Fruit fly (Drosophila melanogaster): ENCODE measurements around the gene Nek2.
A peak's percentile ranks its signal among the peaks of the same experiment; 100 is the strongest.

Nek2 gene

dm6 chrX:7891596-7892538, at the start of gene Nek2:
Gene Nek2 (minus strand): TSS chrX:7891646.
- TF ChIP-seq noc (tag; optimal IDR thresholded peaks at IDR 0.05): no peak

DNA sequence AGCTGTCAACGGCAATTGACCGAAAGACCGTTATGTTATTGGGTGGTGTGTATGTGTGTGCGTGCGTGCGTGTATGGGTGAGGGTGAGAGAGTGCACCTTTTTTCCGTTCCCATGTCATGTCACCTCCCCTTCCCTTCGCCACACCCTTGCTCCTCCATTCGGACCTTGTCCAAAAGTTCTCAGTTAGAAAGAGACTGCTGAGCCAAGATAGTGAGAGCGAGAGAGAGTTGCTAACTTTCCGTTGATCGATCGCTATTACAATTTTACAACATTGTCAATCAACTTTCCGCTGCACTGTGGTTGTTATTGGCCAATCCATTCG, 47.0 kb upstream of the Nek2 start:
- no peak for TF ChIP-seq noc (tag; optimal IDR thresholded peaks at IDR 0.05)

DNA sequence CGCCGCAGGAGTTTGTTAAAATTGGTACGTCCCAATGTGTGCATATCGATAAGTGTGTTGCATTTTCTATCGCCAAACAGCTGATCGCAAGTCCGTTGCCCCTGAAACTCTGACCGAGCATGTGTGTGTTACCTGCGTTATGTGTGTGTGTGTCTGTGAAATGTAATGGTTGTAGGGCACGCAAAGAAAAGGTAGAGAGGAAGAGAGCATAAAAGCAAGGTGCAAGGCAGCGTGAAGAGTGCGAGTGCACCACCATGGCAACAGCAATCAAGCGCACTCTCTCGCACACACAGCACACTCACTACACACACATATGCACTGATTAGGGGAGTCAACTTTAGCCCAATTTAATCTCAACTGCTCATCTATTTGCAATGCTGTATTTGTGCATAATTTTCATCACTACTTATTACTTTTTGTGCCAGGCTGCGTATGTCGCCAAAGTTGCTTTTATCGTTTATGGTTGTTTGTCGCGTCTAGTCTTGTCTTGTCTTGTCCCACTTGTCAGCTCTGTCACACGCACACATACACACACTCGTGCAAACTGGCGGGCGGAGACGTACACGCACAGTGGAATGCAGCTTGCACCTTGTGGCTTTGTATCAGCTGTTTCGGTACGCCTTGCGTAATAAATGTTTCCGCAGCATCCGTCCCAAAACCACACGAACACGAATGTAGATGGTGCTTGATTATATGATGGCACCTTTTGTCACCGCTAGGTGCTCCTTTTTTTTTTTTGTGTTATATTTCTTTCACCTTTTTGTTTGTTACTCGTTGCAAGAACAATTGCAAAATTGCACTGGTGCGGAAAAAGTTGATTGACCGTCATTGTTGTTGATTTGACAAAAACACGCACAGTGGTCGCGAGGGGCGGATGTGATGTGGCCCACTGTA, 46.4 kb upstream of the Nek2 start:
- peak; percentile 28 for TF ChIP-seq noc (tag; optimal IDR thresholded peaks at IDR 0.05)

dm6 chrX:7935798-7936572, 44.5 kb upstream of the Nek2 start, which contains the start of gene Ubr3:
Gene Ubr3 (plus strand): TSS chrX:7935896.
- TF ChIP-seq noc (tag; optimal IDR thresholded peaks at IDR 0.05): peak; percentile 54

- peak; percentile 44 for TF ChIP-seq noc (tag; optimal IDR thresholded peaks at IDR 0.05)
These were observed 43.2 kb upstream of the Nek2 start, which contains the start of gene RpS14b for dm6 chrX:7934679-7935078. Gene RpS14b (plus strand): TSS chrX:7934898.

DNA sequence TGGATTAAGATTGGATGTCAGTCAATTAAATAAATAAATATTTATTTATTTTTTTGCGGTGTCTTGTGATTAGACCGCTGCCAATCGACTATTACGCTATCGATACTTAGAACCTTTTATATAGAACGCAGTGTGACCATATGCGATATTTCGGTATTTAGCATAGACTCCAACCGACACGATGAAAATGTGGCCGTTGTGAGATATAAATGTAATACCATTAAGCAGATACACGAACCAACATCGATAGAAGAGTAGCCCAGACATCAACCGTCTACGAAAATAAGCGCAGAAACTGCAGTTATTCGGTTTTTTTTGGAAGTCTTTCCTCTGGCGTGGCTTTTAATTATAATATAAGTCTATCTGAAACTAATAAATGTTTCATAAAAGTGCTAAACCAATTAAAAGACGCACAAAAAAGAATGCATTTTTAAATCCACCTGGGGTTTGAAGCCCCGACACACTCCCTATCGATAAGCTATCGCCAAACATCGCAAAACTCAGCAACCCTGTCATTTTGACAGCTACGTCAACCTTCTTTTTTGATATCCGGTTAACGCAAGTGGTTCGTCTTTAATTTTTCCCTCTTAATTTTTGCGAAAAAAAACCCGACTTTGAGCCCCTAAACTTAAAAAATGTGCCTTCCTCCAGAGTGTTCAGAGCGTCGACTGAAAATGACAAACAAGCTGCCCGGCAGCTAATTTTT, 41.9 kb upstream of the Nek2 start, which contains the start of the genes Dhdds and RpS14a:
Dhdds (minus strand) TSS at position 142 of the 706 bp plus-strand sequence.
RpS14a (plus strand) TSS at position 533 of the 706 bp plus-strand sequence.
- peak; percentile 8 for TF ChIP-seq noc (tag; optimal IDR thresholded peaks at IDR 0.05)

- TF ChIP-seq noc (tag; optimal IDR thresholded peaks at IDR 0.05): no peak
These were observed 39.6 kb upstream of the Nek2 start, which contains the start of gene mahe for dm6 chrX:7931028-7931549. Gene mahe (minus strand): TSS chrX:7931382.

DNA sequence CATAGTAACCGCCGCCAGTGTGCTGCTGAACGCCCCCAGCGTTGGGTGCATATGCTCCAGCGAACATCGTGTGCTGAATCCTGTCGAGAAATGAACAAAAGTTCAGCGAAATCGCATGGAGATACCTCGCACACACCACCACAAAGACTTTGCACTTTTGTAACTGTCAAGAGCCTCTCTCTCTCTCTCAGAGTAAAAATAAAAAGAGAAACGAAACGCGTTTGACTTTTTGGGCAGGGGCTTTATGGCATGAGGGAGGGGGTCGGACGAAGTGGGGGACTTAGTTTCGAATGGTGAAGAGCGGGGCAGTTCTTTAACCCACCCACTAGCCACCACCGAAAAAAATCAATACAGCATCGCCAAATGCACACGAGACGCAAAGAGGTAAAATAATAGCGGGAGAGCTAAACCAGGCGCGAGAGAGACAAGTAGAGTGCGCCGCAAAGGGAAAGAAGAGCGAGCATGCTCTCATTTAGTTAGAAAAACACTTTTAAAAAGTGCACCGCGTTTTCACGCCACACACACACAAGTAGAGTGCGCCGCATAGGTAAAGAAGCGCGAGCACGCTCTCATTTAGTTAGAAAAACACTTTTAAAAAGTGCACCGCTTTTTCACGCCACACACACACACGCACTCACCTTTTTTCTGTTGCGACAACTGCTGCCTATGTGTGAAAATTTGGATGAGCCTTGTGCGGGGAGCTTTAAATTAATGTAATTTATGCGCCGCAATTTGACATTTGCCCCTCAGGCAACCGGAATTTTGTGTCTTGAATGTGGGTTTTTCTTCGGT, 39.0 kb upstream of the Nek2 start:
- no peak for TF ChIP-seq noc (tag; optimal IDR thresholded peaks at IDR 0.05)

DNA sequence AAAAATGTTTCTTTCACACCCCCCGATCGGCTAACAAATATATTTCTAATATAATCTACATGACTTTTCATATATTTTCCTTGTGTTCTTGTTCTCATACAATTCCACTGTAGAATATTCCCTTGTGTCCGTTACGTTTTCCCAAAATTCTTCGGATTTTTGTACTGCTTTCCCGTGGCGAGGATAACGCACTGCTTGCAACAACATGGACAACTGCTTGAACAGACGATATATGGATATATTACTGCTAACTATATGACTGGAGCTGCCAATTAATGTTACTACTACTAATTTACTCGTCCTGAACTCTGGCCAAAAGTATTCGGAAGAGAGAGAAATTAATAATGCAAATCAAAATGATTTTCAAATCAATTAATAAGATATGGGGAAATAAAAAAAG, 33.5 kb upstream of the Nek2 start:
- no peak for TF ChIP-seq noc (tag; optimal IDR thresholded peaks at IDR 0.05)

- TF ChIP-seq noc (tag; optimal IDR thresholded peaks at IDR 0.05): no peak
These were observed 31.6 kb upstream of the Nek2 start for dm6 chrX:7923063-7923462.

DNA sequence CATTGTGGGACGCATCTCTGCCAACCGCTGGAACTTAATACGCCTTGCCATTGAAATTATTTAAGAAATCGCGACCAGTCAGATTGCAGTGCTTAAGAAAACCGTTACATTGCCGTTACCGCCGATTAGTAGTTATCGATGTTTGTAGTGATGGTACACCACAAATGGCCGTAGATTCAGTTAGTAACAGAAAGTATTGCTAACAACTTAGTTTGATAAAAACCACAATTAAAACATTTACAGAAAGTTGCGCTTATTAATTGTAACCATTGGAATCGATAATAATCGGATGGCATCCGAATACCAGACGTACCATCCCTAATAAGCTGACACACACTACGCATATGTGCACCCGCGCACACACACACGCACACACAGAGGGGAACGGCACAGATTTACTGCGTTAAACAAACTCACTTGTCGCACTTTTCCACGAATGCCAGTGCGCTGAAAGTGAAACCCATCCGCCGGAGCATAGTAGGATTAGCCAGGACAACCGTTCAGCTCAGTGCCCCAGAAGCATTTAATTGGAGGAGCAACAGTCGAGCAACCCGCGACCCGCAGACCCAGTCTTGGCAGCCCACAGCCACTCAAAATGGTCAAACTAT, 28.7 kb upstream of the Nek2 start, which contains the start of the genes hdm and Ykt6:
hdm (minus strand) TSS at position 51 of the 608 bp plus-strand sequence.
Ykt6 (plus strand) TSS at position 329 of the 608 bp plus-strand sequence.
- TF ChIP-seq noc (tag; optimal IDR thresholded peaks at IDR 0.05): no peak

dm6 chrX:7911983-7912630, 20.7 kb upstream of the Nek2 start, which contains the start of gene snz:
Gene snz (plus strand): TSS chrX:7912089.
- no peak for TF ChIP-seq noc (tag; optimal IDR thresholded peaks at IDR 0.05)

DNA sequence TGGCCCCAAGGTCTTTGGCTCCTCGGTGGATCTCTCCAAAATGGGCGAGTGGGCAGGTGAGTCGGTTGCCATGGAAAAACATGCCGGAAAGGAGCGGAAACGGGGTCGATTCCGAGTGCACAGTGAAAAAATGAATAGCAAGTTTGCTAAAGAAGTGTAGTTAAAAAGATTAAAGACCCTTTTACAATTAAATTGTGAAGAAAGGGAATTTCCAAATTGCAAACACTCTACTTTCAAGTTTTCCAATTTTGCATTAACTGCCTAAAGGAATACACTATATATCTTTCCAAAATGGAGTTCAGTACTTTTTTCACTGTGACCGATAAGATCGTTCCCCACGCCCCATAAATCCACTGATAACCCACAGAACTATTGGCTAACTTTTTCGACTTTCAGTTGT, 18.0 kb upstream of the Nek2 start:
- TF ChIP-seq noc (tag; optimal IDR thresholded peaks at IDR 0.05): no peak

Data from whole organism, larva.